Worm (Caenorhabditis elegans) whole organism, L4 larva: ENCODE measurements around the gene asp-15.

Experiments
- lsy-2 ChIP-seq, 2 experiments: fragments of 150-350 bp in 1 of 2; sonication (generic microtip) in 1 of 2; optimal IDR thresholded peaks; 2 replicates each; lab custom pipeline; 2014 to 2017; ENCODE audit warnings: missing biosample characterization in 2 of 2, missing genetic modification characterization in 2 of 2
- nhr-77 ChIP-seq: fragments of 150-350 bp; optimal IDR thresholded peaks from 2 replicates; lab custom pipeline; 2014; ENCODE audit warnings: missing biosample characterization, missing genetic modification characterization
- pqm-1 ChIP-seq: sonication (generic microtip); optimal IDR thresholded peaks from 2 replicates; lab custom pipeline; 2017; ENCODE audit warnings: missing biosample characterization, missing genetic modification characterization

DNA sequence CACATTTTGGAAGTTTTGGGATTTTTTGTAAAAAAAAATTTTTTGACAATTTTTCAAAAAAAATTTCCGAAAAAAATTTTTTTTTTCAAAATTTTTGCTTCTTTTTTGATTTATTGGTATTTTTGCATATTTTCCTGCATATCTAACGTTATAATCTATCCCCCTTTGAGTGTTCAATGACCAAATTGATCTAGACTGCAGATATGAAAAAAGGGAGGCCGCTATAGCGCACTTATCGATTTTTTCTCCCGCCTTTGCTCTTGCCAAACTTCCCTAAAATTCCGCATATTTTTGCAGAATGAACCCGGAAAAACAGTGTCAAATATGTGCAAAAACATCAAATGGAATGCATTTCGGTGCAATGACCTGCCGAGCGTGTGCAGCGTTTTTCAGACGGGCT, 42.8 kb upstream of the asp-15 start, which contains the start of gene nhr-145:
- no peak for TF ChIP-seq pqm-1 (tag; lab: Kevin White, UChicago)
- TF ChIP-seq nhr-77 (tag; lab: Kevin White, UChicago): no peak
- TF ChIP-seq lsy-2 (tag; optimal IDR thresholded peaks at IDR 0.05; lab: Kevin White, UChicago): no peak
